Fruit fly (Drosophila melanogaster) whole organism, pupa: ENCODE measurements around the gene Ac78C.

Source experiments
- CG10348 ChIP-seq: fragments of 200-800 bp; sonication (Bioruptor generic); IDR thresholded peaks from 2 replicates; pipeline ENCODE4 v1.3.6; 2022; ENCODE audit warnings: missing biosample characterization, missing genetic modification characterization
- CG12605 ChIP-seq: fragments of 200-800 bp; sonication (Bioruptor generic); IDR thresholded peaks from 2 replicates; pipeline ENCODE4 v1.3.6; 2022; ENCODE audit warnings: missing biosample characterization, missing genetic modification characterization
- CG13204 ChIP-seq: fragments of 200-800 bp; sonication (Bioruptor generic); optimal IDR thresholded peaks from 2 replicates; lab custom pipeline; 2018; ENCODE audit warnings: missing biosample characterization, mild to moderate bottlenecking, missing genetic modification characterization, moderate library complexity
- CG14655 ChIP-seq: fragments of 200-800 bp; sonication (Bioruptor generic); optimal IDR thresholded peaks from 3 replicates; lab custom pipeline; 2017; ENCODE audit warnings: mild to moderate bottlenecking, missing biosample characterization, missing genetic modification reagents, missing genetic modification characterization
- CG15710 ChIP-seq: fragments of 200-800 bp; sonication (Bioruptor generic); optimal IDR thresholded peaks from 2 replicates; lab custom pipeline; 2018; ENCODE audit warnings: missing biosample characterization, mild to moderate bottlenecking, missing genetic modification characterization, moderate library complexity
- CG17806 ChIP-seq: fragments of 200-800 bp; sonication (Bioruptor generic); optimal IDR thresholded peaks from 2 replicates; lab custom pipeline; 2018; ENCODE audit warnings: missing biosample characterization, mild to moderate bottlenecking, missing genetic modification characterization, moderate library complexity
- CG32121 ChIP-seq: fragments of 200-800 bp; sonication (Bioruptor generic); IDR thresholded peaks from 2 replicates; pipeline ENCODE4 v1.3.6; 2022; ENCODE audit warnings: missing biosample characterization, missing genetic modification characterization
- CG34367 ChIP-seq: fragments of 200-800 bp; sonication (Bioruptor generic); optimal IDR thresholded peaks from 2 replicates; lab custom pipeline; 2018; ENCODE audit warnings: missing biosample characterization, mild to moderate bottlenecking, missing genetic modification characterization
- CG4496 ChIP-seq: fragments of 200-800 bp; sonication (Bioruptor generic); IDR thresholded peaks from 3 replicates; pipeline ENCODE4 v1.3.6; 2022; ENCODE audit warnings: missing biosample characterization, missing genetic modification characterization
- CG8159 ChIP-seq: fragments of 200-800 bp; sonication (Bioruptor generic); optimal IDR thresholded peaks from 3 replicates; lab custom pipeline; 2018; ENCODE audit warnings: missing biosample characterization, mild to moderate bottlenecking, missing genetic modification characterization, moderate library complexity
- CG8301 ChIP-seq: fragments of 200-800 bp; sonication (Bioruptor generic); optimal IDR thresholded peaks from 2 replicates; lab custom pipeline; 2018; ENCODE audit warnings: missing biosample characterization, mild to moderate bottlenecking, missing genetic modification characterization
- CG9948 ChIP-seq: fragments of 200-800 bp; sonication (Bioruptor generic); optimal IDR thresholded peaks from 2 replicates; lab custom pipeline; 2018; ENCODE audit warnings: missing biosample characterization, mild to moderate bottlenecking, missing genetic modification characterization, moderate library complexity
- D1 ChIP-seq: fragments of 200-800 bp; sonication (Bioruptor generic); optimal IDR thresholded peaks from 2 replicates; lab custom pipeline; 2018; ENCODE audit warnings: missing biosample characterization, mild to moderate bottlenecking, missing genetic modification characterization, moderate library complexity
- EcR ChIP-seq: fragments of 200-800 bp; sonication (Bioruptor generic); optimal IDR thresholded peaks from 3 replicates; lab custom pipeline; 2019; ENCODE audit warnings: missing biosample characterization, missing genetic modification characterization, mild to moderate bottlenecking, moderate library complexity, missing genetic modification reagents
- Ets98B ChIP-seq: fragments of 200-800 bp; sonication (Bioruptor generic); IDR thresholded peaks from 2 replicates; pipeline ENCODE4 v1.3.6; 2022; ENCODE audit warnings: missing biosample characterization, missing genetic modification characterization
- Pif1A ChIP-seq: fragments of 200-800 bp; sonication (Bioruptor generic); optimal IDR thresholded peaks from 3 replicates; lab custom pipeline; 2016; ENCODE audit warnings: missing biosample characterization, missing genetic modification characterization
- Pif1B ChIP-seq: fragments of 200-800 bp; sonication (Bioruptor generic); optimal IDR thresholded peaks from 3 replicates; lab custom pipeline; 2016; ENCODE audit warnings: missing biosample characterization, missing genetic modification characterization
- Snoo ChIP-seq: fragments of 200-800 bp; sonication (Bioruptor generic); optimal IDR thresholded peaks from 3 replicates; lab custom pipeline; 2017; ENCODE audit warnings: missing biosample characterization, mild to moderate bottlenecking, missing genetic modification characterization, inconsistent platforms
- fd96Ca ChIP-seq: fragments of 200-800 bp; sonication (Bioruptor generic); IDR thresholded peaks from 3 replicates; pipeline ENCODE4 v1.3.6; 2022; ENCODE audit warnings: missing biosample characterization, missing genetic modification characterization
- gl ChIP-seq: fragments of 200-800 bp; sonication (Bioruptor generic); optimal IDR thresholded peaks from 2 replicates; lab custom pipeline; 2018; ENCODE audit warnings: missing biosample characterization, mild to moderate bottlenecking, missing genetic modification characterization
- rn ChIP-seq: fragments of 200-800 bp; sonication (Bioruptor generic); IDR thresholded peaks from 2 replicates; pipeline ENCODE4 v1.3.6; 2022; ENCODE audit warnings: missing biosample characterization, missing genetic modification characterization

Ac78C gene

DNA sequence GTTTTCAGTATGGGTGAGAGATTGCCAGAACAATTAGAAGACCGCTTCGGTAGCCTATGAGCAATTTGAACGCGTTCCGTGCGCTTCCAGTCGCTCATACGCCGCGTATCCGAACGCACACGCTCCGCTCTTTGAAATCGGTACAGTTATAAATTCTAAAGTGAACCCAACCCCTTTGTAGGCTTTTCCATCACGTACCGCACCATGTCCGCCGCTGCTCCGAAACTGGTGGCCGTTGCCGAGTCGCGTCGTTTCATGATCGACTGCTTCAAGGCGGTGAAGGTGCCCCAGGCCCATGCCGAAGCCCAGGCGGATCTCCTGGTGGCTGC is 33.7 kb upstream of the Ac78C start:
- TF ChIP-seq rn (GFP tag; lab: Robert Waterston, UW) (no peak), CG15710 (tag; lab: Kevin White, UChicago) (no peak), CG10348 (GFP tag; lab: Robert Waterston, UW) (no peak), CG8301 (tag; lab: Kevin White, UChicago) (no peak), D1 (no peak), gl (tag; lab: Kevin White, UChicago) (no peak), CG32121 (GFP tag; lab: Robert Waterston, UW) (no peak), Pif1A (no peak), CG17806 (tag; lab: Kevin White, UChicago) (no peak), CG34367 (tag; lab: Kevin White, UChicago) (no peak), CG12605 (GFP tag; lab: Robert Waterston, UW) (no peak), fd96Ca (GFP tag; lab: Robert Waterston, UW) (no peak), Snoo (tag; lab: Kevin White, UChicago) (no peak), CG9948 (tag; lab: Kevin White, UChicago) (no peak), CG4496 (no peak)

DNA sequence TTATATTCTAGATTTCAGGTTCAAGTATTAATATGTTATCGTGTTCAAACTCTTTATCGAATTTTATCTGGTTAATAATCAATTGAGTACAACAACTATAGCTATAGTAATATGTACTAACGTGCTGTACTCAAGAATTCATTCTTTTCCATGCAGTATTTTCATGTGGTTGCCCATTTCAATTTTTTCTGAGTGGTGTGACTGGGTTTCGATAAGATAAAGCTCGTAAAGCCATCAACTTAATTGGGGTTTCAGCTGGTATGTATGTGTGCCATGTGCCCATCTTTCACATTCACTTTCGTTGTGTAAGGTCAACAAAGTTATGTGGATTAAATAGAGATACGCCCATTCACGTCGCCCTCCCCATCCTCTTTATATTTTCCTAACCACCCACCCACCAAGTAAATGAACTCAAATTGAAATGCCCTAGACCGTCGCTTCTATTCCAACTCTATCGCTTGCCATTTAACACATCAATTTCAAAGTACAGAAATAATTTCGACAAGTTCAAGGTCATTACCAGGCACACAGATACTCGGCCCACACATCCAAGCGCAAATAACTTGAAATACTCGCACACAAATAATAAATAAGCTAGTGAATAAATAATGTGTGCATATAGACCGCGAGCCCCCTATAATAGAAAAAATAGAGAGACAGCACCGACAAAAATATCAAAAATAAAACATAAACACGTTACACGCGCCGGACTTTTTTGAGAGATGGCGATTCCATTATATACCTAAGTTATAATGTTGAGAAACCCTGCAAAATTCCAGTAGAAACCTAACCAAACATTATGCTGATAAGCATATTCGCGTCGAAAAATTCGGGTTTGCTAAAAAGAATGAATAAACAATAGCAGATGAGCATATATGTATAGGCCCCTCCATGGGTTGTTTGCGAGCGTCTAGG is 33.1 kb upstream of the Ac78C start:
- TF ChIP-seq CG9948 (tag; lab: Kevin White, UChicago) (no peak), rn (GFP tag; lab: Robert Waterston, UW) (no peak), Pif1B (no peak), Ets98B (no peak), CG15710 (tag; lab: Kevin White, UChicago) (no peak)

DNA sequence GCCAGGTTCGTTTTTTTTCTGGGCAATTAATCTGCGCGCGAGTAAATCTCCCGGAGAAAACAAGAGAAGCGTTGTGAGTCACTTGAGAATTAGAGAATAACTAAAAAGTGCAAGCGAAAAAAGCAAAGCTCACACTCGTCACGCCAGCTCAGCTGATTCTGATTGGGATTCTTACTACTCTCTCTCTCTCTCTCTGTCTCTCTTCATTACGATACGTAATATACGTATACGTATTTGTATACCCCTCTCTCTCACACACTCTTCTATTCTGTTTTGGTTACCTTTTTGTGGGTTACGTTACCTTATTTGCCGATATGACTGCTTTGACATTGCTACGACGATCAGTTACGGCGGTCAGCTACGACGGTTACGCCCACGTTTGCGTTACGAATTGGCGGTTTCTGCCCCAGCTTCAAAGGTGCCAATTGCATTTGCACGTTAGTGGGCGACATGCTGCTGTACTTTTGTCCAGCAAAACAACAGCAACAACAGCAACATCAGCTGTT is 31.1 kb upstream of the Ac78C start, which contains the start of the genes Targ1, CG10512 and Targ2:
TSS of gene Targ1 (minus strand) at position 106 of the 506 bp plus-strand sequence.
TSS of gene CG10512 (plus strand) at position 144 of the 506 bp plus-strand sequence.
TSS of gene Targ2 (minus strand) at position 456 of the 506 bp plus-strand sequence.
- 0 out of 2 replicates have a peak, but pooled peaks have one; percentile 22 for TF ChIP-seq CG32121 (GFP tag; lab: Robert Waterston, UW)
- TF ChIP-seq EcR (GFP tag; lab: Kevin White, UChicago): peak; percentile 37
- no peak for TF ChIP-seq CG10348 (GFP tag; lab: Robert Waterston, UW)
- TF ChIP-seq Pif1B: no peak

- no peak for TF ChIP-seq Ets98B
- TF ChIP-seq D1: peak; percentile 52
- no peak for TF ChIP-seq fd96Ca (GFP tag; lab: Robert Waterston, UW)
- no peak for TF ChIP-seq CG10348 (GFP tag; lab: Robert Waterston, UW)
- TF ChIP-seq CG34367 (tag; lab: Kevin White, UChicago): no peak
- TF ChIP-seq CG15710 (tag; lab: Kevin White, UChicago): no peak
- peak; percentile 11 for TF ChIP-seq CG14655 (GFP tag; lab: Kevin White, UChicago)
- peak; percentile 72 for TF ChIP-seq EcR (GFP tag; lab: Kevin White, UChicago)
- TF ChIP-seq, all 21 proteins: peak for 3
Measured at dm6 chr3L:21202029-21202776, 30.5 kb upstream of the Ac78C start.

dm6 chr3L:21201246-21201896 is 29.6 kb upstream of the Ac78C start:
- TF ChIP-seq CG17806 (tag; lab: Kevin White, UChicago): no peak
- TF ChIP-seq gl (tag; lab: Kevin White, UChicago): no peak
- TF ChIP-seq CG15710 (tag; lab: Kevin White, UChicago): no peak
- TF ChIP-seq CG8301 (tag; lab: Kevin White, UChicago): no peak
- no peak for TF ChIP-seq CG9948 (tag; lab: Kevin White, UChicago)
- no peak for TF ChIP-seq rn (GFP tag; lab: Robert Waterston, UW)
- TF ChIP-seq CG10348 (GFP tag; lab: Robert Waterston, UW): no peak
- TF ChIP-seq Pif1B: no peak
- TF ChIP-seq CG34367 (tag; lab: Kevin White, UChicago): no peak
- TF ChIP-seq, all 21 proteins: peak for 0

DNA sequence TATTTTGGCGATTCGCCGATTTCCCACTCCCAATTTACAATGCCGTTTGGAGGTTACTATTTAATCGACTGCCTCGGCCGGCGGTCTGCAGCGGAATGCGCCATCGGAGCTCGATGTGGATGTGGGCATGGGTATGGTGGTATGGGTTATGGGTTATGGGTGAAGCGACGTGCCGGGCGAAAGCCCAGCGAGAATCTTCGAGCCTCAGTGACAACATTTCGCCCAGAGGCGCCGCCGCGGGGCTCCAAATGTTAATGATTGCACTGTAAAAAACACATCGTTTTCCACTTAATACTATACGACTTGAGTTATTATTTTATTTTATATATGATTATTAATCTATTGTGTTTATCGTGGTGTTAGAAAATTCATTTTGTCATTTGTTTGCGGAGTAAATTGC is 28.9 kb upstream of the Ac78C start:
- TF ChIP-seq EcR (GFP tag; lab: Kevin White, UChicago) (peak; percentile 2), CG10348 (GFP tag; lab: Robert Waterston, UW) (no peak), CG8159 (tag; lab: Kevin White, UChicago) (no peak), D1 (no peak), CG34367 (tag; lab: Kevin White, UChicago) (no peak), gl (tag; lab: Kevin White, UChicago) (no peak), rn (GFP tag; lab: Robert Waterston, UW) (no peak), CG9948 (tag; lab: Kevin White, UChicago) (peak; percentile 28), CG15710 (tag; lab: Kevin White, UChicago) (no peak), fd96Ca (GFP tag; lab: Robert Waterston, UW) (no peak), CG4496 (peak; percentile 70), CG32121 (GFP tag; lab: Robert Waterston, UW) (no peak), Pif1B (peak; percentile 11), CG17806 (tag; lab: Kevin White, UChicago) (no peak), CG13204 (GFP tag; lab: Kevin White, UChicago) (no peak), CG14655 (GFP tag; lab: Kevin White, UChicago) (peak; percentile 35), Pif1A (peak; percentile 17), CG8301 (tag; lab: Kevin White, UChicago) (no peak), Snoo (tag; lab: Kevin White, UChicago) (no peak), CG12605 (GFP tag; lab: Robert Waterston, UW) (no peak), Ets98B (no peak; the same call in 1 of the 2 replicates)
